Fruit fly (Drosophila melanogaster) whole organism, prepupa: ENCODE data around the gene gdl.

Experiments used
- Blimp-1 ChIP-seq: fragments of 200-800 bp; sonication (Bioruptor generic); optimal IDR thresholded peaks from 3 replicates; lab custom pipeline; 2017; ENCODE audit warnings: missing biosample characterization, missing genetic modification characterization, mild to moderate bottlenecking, moderate library complexity, missing genetic modification reagents
- CG10631 ChIP-seq: fragments of 200-800 bp; sonication (Bioruptor generic); optimal IDR thresholded peaks from 2 replicates; lab custom pipeline; 2016; ENCODE audit warnings: missing biosample characterization, missing genetic modification characterization
- CG11294 ChIP-seq: fragments of 200-800 bp; sonication (Bioruptor generic); IDR thresholded peaks from 2 replicates; pipeline ENCODE4 v1.3.6; 2022; ENCODE audit warnings: missing biosample characterization, missing genetic modification characterization
- CG11762 ChIP-seq: fragments of 200-800 bp; sonication (Bioruptor generic); optimal IDR thresholded peaks from 3 replicates; lab custom pipeline; 2016; ENCODE audit warnings: missing biosample characterization, missing genetic modification characterization; ENCODE audit not compliant: insufficient read depth
- CG3032 ChIP-seq: fragments of 200-800 bp; optimal IDR thresholded peaks from 2 replicates; lab custom pipeline; 2019; ENCODE audit warnings: missing biosample characterization, mild to moderate bottlenecking, missing genetic modification characterization, moderate library complexity
- CG31627 ChIP-seq: fragments of 200-800 bp; sonication (Bioruptor generic); optimal IDR thresholded peaks from 3 replicates; lab custom pipeline; 2016; ENCODE audit warnings: missing biosample characterization, missing genetic modification characterization
- CG6276 ChIP-seq: fragments of 200-800 bp; sonication (Bioruptor generic); optimal IDR thresholded peaks from 2 replicates; lab custom pipeline; 2017; ENCODE audit warnings: missing biosample characterization, mild to moderate bottlenecking, missing genetic modification characterization
- CG7368 ChIP-seq: fragments of 200-800 bp; sonication (Bioruptor generic); optimal IDR thresholded peaks from 3 replicates; lab custom pipeline; 2016; ENCODE audit warnings: missing biosample characterization, missing genetic modification characterization
- Eip75B ChIP-seq: fragments of 200-800 bp; sonication (Bioruptor generic); optimal IDR thresholded peaks from 3 replicates; lab custom pipeline; 2016; ENCODE audit warnings: missing biosample characterization, missing genetic modification characterization
- Eip78C ChIP-seq: fragments of 200-800 bp; sonication (Bioruptor generic); peaks from one replicate; lab custom pipeline; 2016; ENCODE audit warnings: missing biosample characterization, missing genetic modification characterization
- Gug ChIP-seq: fragments of 200-800 bp; sonication (Bioruptor generic); IDR thresholded peaks from 2 replicates; pipeline ENCODE4 v1.3.6; 2022; ENCODE audit warnings: missing biosample characterization, missing genetic modification characterization
- Hr38 ChIP-seq: sonication (Bioruptor generic); optimal IDR thresholded peaks from 2 replicates; lab custom pipeline; 2016; ENCODE audit warnings: missing biosample characterization, missing genetic modification characterization
- Hr39 ChIP-seq: fragments of 200-800 bp; sonication (Bioruptor generic); optimal IDR thresholded peaks from 2 replicates; lab custom pipeline; 2016; ENCODE audit warnings: missing biosample characterization, missing genetic modification characterization
- Hr4 ChIP-seq: fragments of 200-800 bp; sonication (Bioruptor generic); optimal IDR thresholded peaks from 3 replicates; lab custom pipeline; 2016; ENCODE audit warnings: missing biosample characterization, missing genetic modification characterization
- Lpt ChIP-seq: fragments of 200-800 bp; sonication (Bioruptor generic); optimal IDR thresholded peaks from 3 replicates; lab custom pipeline; 2016; ENCODE audit warnings: missing biosample characterization, missing genetic modification characterization
- acj6 ChIP-seq: fragments of 200-800 bp; sonication (Bioruptor generic); optimal IDR thresholded peaks from 3 replicates; lab custom pipeline; 2016; ENCODE audit warnings: missing biosample characterization, missing genetic modification characterization
- dac ChIP-seq: fragments of 200-800 bp; sonication (Bioruptor generic); optimal IDR thresholded peaks from 2 replicates; lab custom pipeline; 2017; ENCODE audit warnings: missing biosample characterization, mild to moderate bottlenecking, missing genetic modification characterization
- dsx ChIP-seq: fragments of 200-800 bp; optimal IDR thresholded peaks from 3 replicates; lab custom pipeline; 2019; ENCODE audit warnings: missing biosample characterization, mild to moderate bottlenecking, missing genetic modification characterization, moderate library complexity; ENCODE audit not compliant: poor library complexity, severe bottlenecking
- eg ChIP-seq: fragments of 200-800 bp; sonication (Bioruptor generic); IDR thresholded peaks from 3 replicates; pipeline ENCODE4 v1.3.6; 2022; ENCODE audit warnings: missing biosample characterization, missing genetic modification characterization
- spab ChIP-seq: fragments of 200-800 bp; sonication (Bioruptor generic); optimal IDR thresholded peaks from 2 replicates; lab custom pipeline; 2017; ENCODE audit warnings: missing biosample characterization, mild to moderate bottlenecking, missing genetic modification characterization, missing genetic modification reagents
- topi ChIP-seq: fragments of 200-800 bp; sonication (Bioruptor generic); optimal IDR thresholded peaks from 3 replicates; lab custom pipeline; 2016; ENCODE audit warnings: missing biosample characterization, missing genetic modification characterization

Gene gdl

DNA sequence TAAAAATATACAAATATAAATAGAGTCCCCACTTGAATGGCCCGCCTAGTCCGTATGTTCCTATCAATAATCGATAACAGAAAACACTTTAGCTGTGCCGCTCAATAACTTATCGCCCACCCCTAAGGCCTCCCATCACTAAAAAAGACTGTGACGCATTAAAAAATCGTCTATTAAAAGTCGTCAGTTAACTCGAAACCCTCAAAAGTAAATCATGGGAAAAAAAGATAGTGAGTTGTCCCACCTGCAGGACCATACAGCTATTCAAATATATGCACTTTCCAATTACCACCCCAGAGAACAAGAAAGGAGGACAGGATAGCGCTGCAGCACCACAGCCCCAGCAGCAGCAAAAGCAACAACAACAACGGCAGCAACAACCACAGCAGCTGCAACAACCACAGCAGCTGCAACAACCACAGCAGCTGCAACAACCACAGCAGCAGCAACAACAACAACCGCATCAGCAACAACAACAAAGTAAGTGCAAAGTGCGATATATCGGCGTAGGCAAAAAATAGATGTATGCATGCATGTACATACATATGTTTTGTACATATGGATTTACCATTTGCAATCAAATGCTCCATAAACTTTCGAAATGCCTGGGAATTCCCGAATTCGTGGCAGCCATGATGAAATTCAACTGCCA, 44.9 kb downstream of the gdl start, which contains the start of gene AGO2 (continued):
- TF ChIP-seq Hr38 (GFP tag; lab: Kevin White, UChicago) = no peak
- TF ChIP-seq Eip75B (GFP tag; lab: Kevin White, UChicago) = peak; percentile 54
- no peak for TF ChIP-seq Hr39 (GFP tag; lab: Kevin White, UChicago)
- TF ChIP-seq Lpt (GFP tag; lab: Kevin White, UChicago) = peak; percentile 87
- TF ChIP-seq CG10631 (GFP tag; lab: Kevin White, UChicago) = no peak
- peak; percentile 81 for TF ChIP-seq Gug
- peak; percentile 84 for TF ChIP-seq CG7368 (GFP tag; lab: Kevin White, UChicago)
- peak; percentile 85 for TF ChIP-seq CG3032 (tag; lab: Kevin White, UChicago)
- TF ChIP-seq Hr4 (GFP tag; lab: Kevin White, UChicago) = no peak
- TF ChIP-seq dsx (GFP tag; lab: Kevin White, UChicago) = peak; percentile 94
- peak; percentile 97 for TF ChIP-seq CG6276 (GFP tag; lab: Kevin White, UChicago)
- peak; percentile 91; the same call in 2 of the 3 replicates for TF ChIP-seq eg (GFP tag; lab: Robert Waterston, UW)
- TF ChIP-seq acj6 (GFP tag; lab: Kevin White, UChicago) = no peak
- TF ChIP-seq topi = peak; percentile 50
- TF ChIP-seq CG11762 (GFP tag; lab: Kevin White, UChicago) = peak; percentile 78
- TF ChIP-seq CG31627 (GFP tag; lab: Kevin White, UChicago) = no peak
- TF ChIP-seq spab (GFP tag; lab: Kevin White, UChicago) = peak; percentile 91
- peak; percentile 56 for TF ChIP-seq dac
- TF ChIP-seq Blimp-1 = peak; percentile 56
- TF ChIP-seq CG11294 = no peak; the same call in 1 of the 2 replicates
- TF ChIP-seq Eip78C (GFP tag; lab: Kevin White, UChicago) = peak; percentile 59
- TF ChIP-seq, all 60 proteins: peak for 31
